Fruit fly (Drosophila melanogaster): Measurements from ENCODE around the gene dmt.

DNA sequence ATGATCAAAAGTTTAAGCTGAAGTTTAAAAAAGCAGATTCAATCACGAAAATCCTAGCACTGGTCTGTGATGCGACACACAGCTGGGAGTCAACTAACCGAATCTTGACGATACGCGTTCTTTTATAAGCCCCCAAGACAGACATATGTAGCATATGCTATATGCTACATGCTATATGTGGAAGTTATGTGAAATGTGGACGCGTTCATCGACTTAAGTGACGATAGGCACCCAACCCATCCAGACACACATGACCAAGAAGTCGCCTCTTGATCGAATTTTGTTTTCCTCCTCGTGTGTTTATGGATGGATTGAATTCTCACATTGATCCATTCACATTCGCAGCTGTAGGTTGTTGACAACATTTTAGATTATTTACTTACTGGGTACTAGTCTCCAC lies 22.2 kb downstream of the dmt start, which contains the start of gene alphaTub85E:
- TF ChIP-seq CG17328 (GFP tag; IDR thresholded peaks at IDR 0.05), result no peak
- no peak for TF ChIP-seq Bgb (GFP tag; IDR thresholded peaks at IDR 0.05; ENCODE audit: partially characterized antibody)
